Worm (Caenorhabditis elegans): ENCODE data around the gene srd-54.

ce11 chrII:7420157-7420556, 12.3 kb upstream of the srd-54 start:
- TF ChIP-seq pha-4 (GFP tag; IDR thresholded peaks at IDR 0.05) (no peak), pha-4 (tag; optimal IDR thresholded peaks at IDR 0.05) (no peak), zag-1 (tag; optimal IDR thresholded peaks at IDR 0.05) (no peak), unc-62 (GFP tag; optimal IDR thresholded peaks at IDR 0.05 in 1 of 2) (no peak), unc-62 (tag; optimal IDR thresholded peaks at IDR 0.05) (no peak), lin-15B (tag; optimal IDR thresholded peaks at IDR 0.05) (no peak), nhr-10 (tag; optimal IDR thresholded peaks at IDR 0.05) (no peak), lin-13 (GFP tag; optimal IDR thresholded peaks at IDR 0.05) (no peak), ceh-44 (GFP tag; IDR thresholded peaks at IDR 0.05) (no peak), egl-27 (tag; optimal IDR thresholded peaks at IDR 0.05) (no peak), R02D3.7 (tag; optimal IDR thresholded peaks at IDR 0.05) (no peak)
